Worm (Caenorhabditis elegans) whole organism, young adult: ENCODE results near the gene K08E4.8.

Source experiments
- B0035.1 ChIP-seq: sonication (generic microtip); optimal IDR thresholded peaks from 2 replicates; lab custom pipeline; 2016; ENCODE audit warnings: missing genetic modification characterization, mild to moderate bottlenecking, missing compliant biosample characterization, missing genotype, missing genetic modification reagents
- B0336.3 ChIP-seq: fragments of 200-800 bp; sonication (Bioruptor generic); IDR thresholded peaks from 2 replicates; pipeline ENCODE4 v1.3.6; 2022; ENCODE audit warnings: missing genetic modification characterization, missing compliant biosample characterization
- C17E4.6 ChIP-seq: fragments of 200-800 bp; sonication (Bioruptor generic); IDR thresholded peaks from 2 replicates; pipeline ENCODE4 v1.3.6; 2022; ENCODE audit warnings: missing genetic modification reagents, missing genetic modification characterization, missing compliant biosample characterization
- F22D6.2 ChIP-seq: sonication (generic microtip); optimal IDR thresholded peaks from 2 replicates; lab custom pipeline; 2016; ENCODE audit warnings: mild to moderate bottlenecking, missing genetic modification characterization, missing compliant biosample characterization
- F55B11.4 ChIP-seq: sonication (generic microtip); optimal IDR thresholded peaks from 2 replicates; lab custom pipeline; 2016; ENCODE audit warnings: missing compliant biosample characterization, missing genetic modification characterization, borderline replicate concordance; ENCODE audit not compliant: insufficient read depth
- K12H6.12 ChIP-seq: fragments of 200-800 bp; sonication (Bioruptor generic); optimal IDR thresholded peaks from 2 replicates; lab custom pipeline; 2018; ENCODE audit warnings: mild to moderate bottlenecking, missing genetic modification characterization, missing compliant biosample characterization
- T07F8.4 ChIP-seq: sonication (generic microtip); optimal IDR thresholded peaks from 2 replicates; lab custom pipeline; 2016; ENCODE audit warnings: mild to moderate bottlenecking, missing genetic modification characterization, moderate library complexity, missing compliant biosample characterization
- Y53F4B.3 ChIP-seq: fragments of 200-800 bp; sonication (Bioruptor generic); IDR thresholded peaks from 2 replicates; pipeline ENCODE4 v1.3.6; 2022; ENCODE audit warnings: missing genetic modification reagents, missing genetic modification characterization, missing compliant biosample characterization
- Y56A3A.18 ChIP-seq: fragments of 200-800 bp; sonication (Bioruptor generic); IDR thresholded peaks from 2 replicates; pipeline ENCODE4 v1.3.6; 2022; ENCODE audit warnings: missing genetic modification reagents, missing genetic modification characterization, missing compliant biosample characterization
- Y67H2A.10 ChIP-seq: fragments of 200-800 bp; sonication (Bioruptor generic); conservative IDR thresholded peaks from 2 replicates; pipeline ENCODE4 v1.3.6; 2022; ENCODE audit warnings: missing genetic modification reagents, missing genetic modification characterization, missing compliant biosample characterization
- Y95B8A.8 ChIP-seq: fragments of 200-800 bp; sonication (Bioruptor generic); IDR thresholded peaks from 2 replicates; pipeline ENCODE4 v1.3.6; 2022; ENCODE audit warnings: missing genetic modification reagents, missing genetic modification characterization, missing compliant biosample characterization
- ZK185.1 ChIP-seq: sonication (generic microtip); optimal IDR thresholded peaks from 2 replicates; lab custom pipeline; 2016; ENCODE audit warnings: mild to moderate bottlenecking, missing genetic modification characterization, missing compliant biosample characterization; ENCODE audit not compliant: poor library complexity, severe bottlenecking
- atf-7 ChIP-seq: sonication (generic microtip); optimal IDR thresholded peaks from 2 replicates; lab custom pipeline; 2017; ENCODE audit warnings: mild to moderate bottlenecking, missing genetic modification characterization, missing compliant biosample characterization
- athp-1 ChIP-seq: sonication (generic microtip); optimal IDR thresholded peaks from 2 replicates; lab custom pipeline; 2017; ENCODE audit warnings: mild to moderate bottlenecking, missing genetic modification characterization, missing compliant biosample characterization
- bed-1 ChIP-seq: fragments of 200-800 bp; sonication (Bioruptor generic); IDR thresholded peaks from 2 replicates; pipeline ENCODE4 v1.3.6; 2022; ENCODE audit warnings: missing genetic modification reagents, missing genetic modification characterization, missing compliant biosample characterization
- ceh-40 ChIP-seq: fragments of 200-800 bp; sonication (Bioruptor generic); IDR thresholded peaks from 2 replicates; pipeline ENCODE4 v1.3.6; 2022; ENCODE audit warnings: missing genetic modification characterization, missing compliant biosample characterization
- ceh-79 ChIP-seq: sonication (generic microtip); optimal IDR thresholded peaks from 2 replicates; lab custom pipeline; 2017; ENCODE audit warnings: mild to moderate bottlenecking, missing genetic modification characterization, missing compliant biosample characterization
- chd-7 ChIP-seq: sonication (generic microtip); optimal IDR thresholded peaks from 2 replicates; lab custom pipeline; 2016; ENCODE audit warnings: mild to moderate bottlenecking, missing genetic modification characterization, moderate library complexity, missing compliant biosample characterization
- dox-1 ChIP-seq: fragments of 200-800 bp; sonication (Bioruptor generic); IDR thresholded peaks from 2 replicates; pipeline ENCODE4 v1.3.6; 2022; ENCODE audit warnings: missing genetic modification reagents, missing genetic modification characterization, missing compliant biosample characterization
- egl-18 ChIP-seq: fragments of 200-800 bp; sonication (Bioruptor generic); IDR thresholded peaks from 2 replicates; pipeline ENCODE4 v1.3.6; 2022; ENCODE audit warnings: missing genetic modification reagents, missing genetic modification characterization, missing compliant biosample characterization
- egrh-3 ChIP-seq: fragments of 200-800 bp; sonication (Bioruptor generic); IDR thresholded peaks from 2 replicates; pipeline ENCODE4 v1.3.6; 2022; ENCODE audit warnings: missing genetic modification reagents, missing genetic modification characterization, missing compliant biosample characterization
- ekl-4 ChIP-seq: fragments of 200-800 bp; sonication (Bioruptor generic); IDR thresholded peaks from 2 replicates; pipeline ENCODE4 v1.3.6; 2022; ENCODE audit warnings: missing genetic modification reagents, missing genetic modification characterization, missing compliant biosample characterization
- ets-4 ChIP-seq: fragments of 200-800 bp; sonication (Bioruptor generic); optimal IDR thresholded peaks from 2 replicates; lab custom pipeline; 2018; ENCODE audit warnings: mild to moderate bottlenecking, missing genetic modification characterization, missing compliant biosample characterization
- gei-17 ChIP-seq: fragments of 200-800 bp; sonication (Bioruptor generic); optimal IDR thresholded peaks from 2 replicates; lab custom pipeline; 2018; ENCODE audit warnings: mild to moderate bottlenecking, missing genetic modification characterization, missing compliant biosample characterization
- him-1 ChIP-seq: sonication (generic microtip); optimal IDR thresholded peaks from 2 replicates; lab custom pipeline; 2016; ENCODE audit warnings: missing genotype, missing genetic modification reagents, missing genetic modification characterization, missing compliant biosample characterization
- hmg-1.2 ChIP-seq: fragments of 200-800 bp; sonication (Bioruptor generic); IDR thresholded peaks from 2 replicates; pipeline ENCODE4 v1.3.6; 2022; ENCODE audit warnings: missing genetic modification reagents, missing genetic modification characterization, missing compliant biosample characterization
- hmg-20 ChIP-seq: fragments of 200-800 bp; sonication (Bioruptor generic); IDR thresholded peaks from 2 replicates; pipeline ENCODE4 v1.3.6; 2022; ENCODE audit warnings: missing genetic modification reagents, missing genetic modification characterization, missing compliant biosample characterization
- hsf-1 ChIP-seq: fragments of 200-800 bp; sonication (Bioruptor generic); IDR thresholded peaks from 2 replicates; pipeline ENCODE4 v1.3.6; 2022; ENCODE audit warnings: missing genetic modification reagents, missing genetic modification characterization, missing compliant biosample characterization
- lag-1 ChIP-seq: fragments of 200-800 bp; sonication (Bioruptor generic); IDR thresholded peaks from 2 replicates; pipeline ENCODE4 v1.3.6; 2022; ENCODE audit warnings: missing genetic modification reagents, missing genetic modification characterization, missing compliant biosample characterization
- let-526 ChIP-seq: fragments of 200-800 bp; sonication (Bioruptor generic); IDR thresholded peaks from 2 replicates; pipeline ENCODE4 v1.3.6; 2022; ENCODE audit warnings: missing genetic modification reagents, missing genetic modification characterization, missing compliant biosample characterization
- let-607 ChIP-seq, 2 experiments: fragments of 200-800 bp in 1 of 2; sonication (Bioruptor generic) in 1 of 2; sonication (generic microtip) in 1 of 2; optimal IDR thresholded peaks; 2 replicates each; lab custom pipeline; 2016 to 2018; ENCODE audit warnings: mild to moderate bottlenecking in 2 of 2, missing compliant biosample characterization in 2 of 2, missing genetic modification characterization in 2 of 2, moderate library complexity in 2 of 2, missing genotype in 1 of 2
- lin-54 ChIP-seq: fragments of 200-800 bp; sonication (Bioruptor generic); optimal IDR thresholded peaks from 2 replicates; lab custom pipeline; 2018; ENCODE audit warnings: mild to moderate bottlenecking, missing genetic modification characterization, missing compliant biosample characterization
- madf-10 ChIP-seq: sonication (generic microtip); optimal IDR thresholded peaks from 2 replicates; lab custom pipeline; 2016; ENCODE audit warnings: mild to moderate bottlenecking, missing genetic modification characterization, missing compliant biosample characterization
- nfyb-1 ChIP-seq: fragments of 200-800 bp; sonication (Bioruptor generic); IDR thresholded peaks from 2 replicates; pipeline ENCODE4 v1.3.6; 2022; ENCODE audit warnings: missing genetic modification reagents, missing genetic modification characterization, missing compliant biosample characterization
- nhr-80 ChIP-seq: sonication (generic microtip); optimal IDR thresholded peaks from 2 replicates; lab custom pipeline; 2016; ENCODE audit warnings: missing genetic modification characterization, missing compliant biosample characterization
- pbrm-1 ChIP-seq: fragments of 200-800 bp; sonication (Bioruptor generic); IDR thresholded peaks from 2 replicates; pipeline ENCODE4 v1.3.6; 2022; ENCODE audit warnings: missing genetic modification reagents, missing genetic modification characterization, missing compliant biosample characterization
- snpc-1.3 ChIP-seq: sonication (generic microtip); optimal IDR thresholded peaks from 2 replicates; lab custom pipeline; 2017; ENCODE audit warnings: missing genetic modification characterization, mild to moderate bottlenecking, missing compliant biosample characterization, antibody characterized with exemption, moderate library complexity, missing genotype, missing genetic modification reagents; ENCODE audit not compliant: insufficient read depth
- snpc-3.4 ChIP-seq: sonication (generic microtip); optimal IDR thresholded peaks from 2 replicates; lab custom pipeline; 2017; ENCODE audit warnings: missing genetic modification characterization, mild to moderate bottlenecking, missing compliant biosample characterization, antibody characterized with exemption, moderate library complexity, missing genotype, missing genetic modification reagents
- snpc-4 ChIP-seq, 5 experiments: fragments of 150-350 bp in 1 of 5; sonication (generic microtip) in 4 of 5; optimal IDR thresholded peaks; 2 replicates each; lab custom pipeline; 2014 to 2018; ENCODE audit warnings: missing genetic modification characterization in 5 of 5, missing biosample characterization in 3 of 5, antibody characterized with exemption in 2 of 5, mild to moderate bottlenecking in 2 of 5, missing compliant biosample characterization in 2 of 5, missing genotype in 2 of 5, moderate library complexity in 2 of 5, missing genetic modification reagents in 1 of 5
- somi-1 ChIP-seq: fragments of 200-800 bp; sonication (Bioruptor generic); optimal IDR thresholded peaks from 2 replicates; lab custom pipeline; 2018; ENCODE audit warnings: mild to moderate bottlenecking, missing genetic modification characterization, missing compliant biosample characterization
- tbp1 ChIP-seq: fragments of 200-800 bp; sonication (Bioruptor generic); optimal IDR thresholded peaks from 2 replicates; lab custom pipeline; 2018; ENCODE audit warnings: mild to moderate bottlenecking, missing genetic modification characterization, missing compliant biosample characterization
- tlf-1 ChIP-seq: fragments of 200-800 bp; sonication (Bioruptor generic); optimal IDR thresholded peaks from 2 replicates; lab custom pipeline; 2018; ENCODE audit warnings: mild to moderate bottlenecking, missing genetic modification characterization, missing compliant biosample characterization
- unc-130 ChIP-seq: sonication (generic microtip); optimal IDR thresholded peaks from 2 replicates; lab custom pipeline; 2016; ENCODE audit warnings: missing genetic modification reagents, missing genetic modification characterization, missing compliant biosample characterization
- unc-62 ChIP-seq: fragments of 150-350 bp; optimal IDR thresholded peaks from 2 replicates; lab custom pipeline; 2014; ENCODE audit warnings: missing biosample characterization, missing genetic modification reagents, missing genetic modification characterization
- ztf-18 ChIP-seq: sonication (generic microtip); optimal IDR thresholded peaks from 2 replicates; lab custom pipeline; 2016; ENCODE audit warnings: missing genotype, mild to moderate bottlenecking, missing genetic modification characterization, missing compliant biosample characterization
- ztf-26 ChIP-seq: sonication (generic microtip); optimal IDR thresholded peaks from 2 replicates; lab custom pipeline; 2017; ENCODE audit warnings: missing genetic modification characterization, missing compliant biosample characterization
- ztf-3 ChIP-seq: fragments of 200-800 bp; sonication (Bioruptor generic); optimal IDR thresholded peaks from 2 replicates; lab custom pipeline; 2018; ENCODE audit warnings: mild to moderate bottlenecking, missing genetic modification characterization, missing compliant biosample characterization

K08E4.8 gene

DNA sequence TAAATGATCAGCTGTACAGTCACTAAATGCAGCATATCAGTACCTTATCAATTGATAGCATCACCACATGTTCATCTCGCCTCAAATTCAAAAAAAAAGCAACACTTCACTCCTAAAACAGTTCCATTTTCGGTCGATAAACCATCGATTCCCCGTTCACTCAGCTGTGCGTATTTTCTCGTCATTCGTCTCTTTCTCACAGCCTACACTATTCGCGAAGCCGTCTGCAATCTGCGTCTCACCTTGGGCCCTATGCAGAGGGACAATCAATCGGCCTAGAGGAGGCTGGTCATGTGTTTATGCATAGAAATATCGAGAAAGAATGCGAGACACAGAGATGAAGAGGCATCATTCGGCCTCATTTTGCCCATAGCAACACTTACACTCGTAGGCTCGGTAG, 28.7 kb downstream of the K08E4.8 start:
- TF ChIP-seq ztf-3 (peak; percentile 58), Y67H2A.10 (GFP tag; lab: Robert Waterston, UW) (no peak; the same call in 1 of the 2 replicates), ets-4 (GFP tag; lab: Kevin White, UChicago) (peak; percentile 90), unc-130 (GFP tag; lab: Kevin White, UChicago) (no peak), egl-18 (GFP tag; lab: Robert Waterston, UW) (no peak), hmg-1.2 (GFP tag; lab: Robert Waterston, UW) (peak; percentile 96), lag-1 (GFP tag; lab: Robert Waterston, UW) (no peak), T07F8.4 (peak; percentile 12), tbp1 (GFP tag; lab: Kevin White, UChicago) (peak; percentile 62), Y95B8A.8 (GFP tag; lab: Robert Waterston, UW) (peak; percentile 48; the same call in 1 of the 2 replicates), unc-62 (GFP tag; lab: Kevin White, UChicago) (peak; percentile 36), nhr-80 (peak; percentile 98), K12H6.12 (tag; lab: Kevin White, UChicago) (peak; percentile 77), let-607 (tag; optimal IDR thresholded peaks at IDR 0.05; lab: Kevin White, UChicago) (peak; percentile 27 to 87), gei-17 (peak; percentile 74), him-1 (tag; lab: Kevin White, UChicago) (no peak), F55B11.4 (tag; lab: Kevin White, UChicago) (no peak), B0035.1 (peak; percentile 64), ceh-40 (GFP tag; lab: Robert Waterston, UW) (no peak), B0336.3 (peak; percentile 95), lin-54 (peak; percentile 70), Y53F4B.3 (GFP tag; lab: Robert Waterston, UW) (no peak), chd-7 (tag; lab: Kevin White, UChicago) (peak; percentile 84), atf-7 (tag; lab: Kevin White, UChicago) (peak; percentile 98), athp-1 (tag; lab: Kevin White, UChicago) (peak; percentile 84), ekl-4 (GFP tag; lab: Robert Waterston, UW) (peak; percentile 80), C17E4.6 (peak; percentile 44; the same call in 1 of the 2 replicates), hsf-1 (GFP tag; lab: Robert Waterston, UW) (peak; percentile 92), ceh-79 (no peak), ztf-18 (peak; percentile 43), pbrm-1 (GFP tag; lab: Robert Waterston, UW) (peak; percentile 59), Y56A3A.18 (GFP tag; lab: Robert Waterston, UW) (peak; percentile 50; the same call in 1 of the 2 replicates), ZK185.1 (peak; percentile 63), nfyb-1 (GFP tag; lab: Robert Waterston, UW) (peak; percentile 76), snpc-3.4 (no peak), F22D6.2 (tag; lab: Kevin White, UChicago) (peak; percentile 71), snpc-4 (GFP tag; optimal IDR thresholded peaks at IDR 0.05; lab: Kevin White, UChicago) (no peak), snpc-4 (tag; optimal IDR thresholded peaks at IDR 0.05; lab: Kevin White, UChicago) (peak in 2 of 4 experiments; percentile 50 to 58), bed-1 (no peak), egrh-3 (GFP tag; lab: Robert Waterston, UW) (peak; percentile 17; the same call in 1 of the 2 replicates), tlf-1 (GFP tag; lab: Kevin White, UChicago) (peak; percentile 65), hmg-20 (0 out of 2 replicates have a peak, but pooled peaks have one; percentile 33), let-526 (GFP tag; lab: Robert Waterston, UW) (0 out of 2 replicates have a peak, but pooled peaks have one; percentile 22), somi-1 (GFP tag; lab: Kevin White, UChicago) (peak; percentile 86), ztf-26 (tag; lab: Kevin White, UChicago) (peak; percentile 72), dox-1 (GFP tag; lab: Robert Waterston, UW) (peak; percentile 86), snpc-1.3 (tag; lab: Kevin White, UChicago) (no peak), madf-10 (tag; lab: Kevin White, UChicago) (peak; percentile 80)
